Worm (Caenorhabditis elegans) whole organism, mixed stage, embryonic: ENCODE measurements around the gene F20D6.2.

Source experiments
- ces-1 ChIP-seq: fragments of 150-350 bp; optimal IDR thresholded peaks from 2 replicates; lab custom pipeline; 2014; ENCODE audit warnings: missing biosample characterization, missing genetic modification reagents, missing genetic modification characterization
- cnd-1 ChIP-seq: fragments of 200-800 bp; sonication (Bioruptor generic); optimal IDR thresholded peaks from 2 replicates; lab custom pipeline; 2018; ENCODE audit warnings: mild to moderate bottlenecking, missing genetic modification characterization, missing compliant biosample characterization
- elt-3 ChIP-seq: fragments of 150-350 bp; optimal IDR thresholded peaks from 2 replicates; lab custom pipeline; 2014; ENCODE audit warnings: missing biosample characterization, missing genetic modification characterization
- hlh-1 ChIP-seq: fragments of 150-350 bp; optimal IDR thresholded peaks from 2 replicates; lab custom pipeline; 2014; ENCODE audit warnings: missing biosample characterization, missing genetic modification reagents, missing genetic modification characterization
- lin-13 ChIP-seq: fragments of 150-350 bp; optimal IDR thresholded peaks from 2 replicates; lab custom pipeline; 2014; ENCODE audit warnings: missing biosample characterization, missing genetic modification characterization
- mep-1 ChIP-seq: fragments of 150-350 bp; optimal IDR thresholded peaks from 2 replicates; lab custom pipeline; 2017; ENCODE audit warnings: missing biosample characterization, missing genetic modification reagents, missing genetic modification characterization, inconsistent platforms
- nhr-12 ChIP-seq: fragments of 150-350 bp; optimal IDR thresholded peaks from 2 replicates; lab custom pipeline; 2014; ENCODE audit warnings: missing biosample characterization, missing genetic modification characterization
- nhr-237 ChIP-seq: fragments of 150-350 bp; optimal IDR thresholded peaks from 2 replicates; lab custom pipeline; 2014; ENCODE audit warnings: missing biosample characterization, missing genetic modification characterization
- nhr-28 ChIP-seq: fragments of 150-350 bp; optimal IDR thresholded peaks from 2 replicates; lab custom pipeline; 2014; ENCODE audit warnings: missing biosample characterization, missing genetic modification characterization
- pha-4 ChIP-seq: fragments of 150-350 bp; optimal IDR thresholded peaks from 2 replicates; lab custom pipeline; 2018; ENCODE audit warnings: missing biosample characterization, missing genetic modification reagents, missing genetic modification characterization
- snpc-4 ChIP-seq: fragments of 150-350 bp; optimal IDR thresholded peaks from 2 replicates; lab custom pipeline; 2014; ENCODE audit warnings: missing biosample characterization, missing genetic modification characterization
- tbx-8 ChIP-seq: fragments of 200-800 bp; sonication (Bioruptor generic); optimal IDR thresholded peaks from 2 replicates; lab custom pipeline; 2018; ENCODE audit warnings: mild to moderate bottlenecking, missing genetic modification characterization, moderate library complexity, missing compliant biosample characterization
- unc-62 ChIP-seq: fragments of 150-350 bp; optimal IDR thresholded peaks from 2 replicates; lab custom pipeline; 2014; ENCODE audit warnings: missing biosample characterization, missing genetic modification reagents, missing genetic modification characterization

DNA sequence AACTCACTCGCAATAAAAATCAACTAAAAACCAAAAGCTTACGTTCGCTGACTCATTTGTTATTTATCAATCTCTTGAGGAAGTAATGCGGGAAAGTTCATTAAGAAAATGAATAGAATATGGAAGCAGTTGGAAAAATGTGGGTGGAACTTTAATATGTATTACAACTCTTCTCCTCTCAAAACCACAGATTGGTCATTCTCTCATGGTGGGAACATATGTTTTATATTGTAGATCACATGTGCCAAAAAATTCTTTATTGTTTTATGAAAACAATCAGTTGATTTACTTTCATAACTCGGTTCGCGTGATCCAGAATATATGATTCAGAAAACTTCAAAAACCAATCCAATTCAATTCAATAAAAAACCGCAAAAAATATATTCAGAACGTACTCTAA lies 14.1 kb upstream of the F20D6.2 start:
- TF ChIP-seq hlh-1 (tag; lab: Kevin White, UChicago) (no peak), nhr-12 (tag; lab: Kevin White, UChicago) (no peak), snpc-4 (tag; lab: Kevin White, UChicago) (no peak), cnd-1 (no peak), nhr-28 (tag; lab: Kevin White, UChicago) (no peak), ces-1 (GFP tag; lab: Kevin White, UChicago) (no peak), pha-4 (tag; lab: Kevin White, UChicago) (no peak), mep-1 (tag; lab: Kevin White, UChicago) (no peak), tbx-8 (GFP tag; lab: Kevin White, UChicago) (no peak), elt-3 (tag; lab: Kevin White, UChicago) (no peak), nhr-237 (tag; lab: Kevin White, UChicago) (no peak), lin-13 (tag; lab: Kevin White, UChicago) (no peak), unc-62 (no peak)
